Worm (Caenorhabditis elegans) whole organism, late embryonic: ENCODE results near the gene Y116A8C.29.

Source experiments
- C08G9.2 ChIP-seq: sonication (generic microtip); optimal IDR thresholded peaks from 2 replicates; lab custom pipeline; 2016; ENCODE audit warnings: mild to moderate bottlenecking, missing genetic modification characterization, moderate library complexity, missing compliant biosample characterization
- Y22D7AL.16 ChIP-seq: sonication (generic microtip); optimal IDR thresholded peaks from 2 replicates; lab custom pipeline; 2016; ENCODE audit warnings: missing genetic modification characterization, missing compliant biosample characterization
- ama-1 ChIP-seq: fragments of 150-350 bp; optimal IDR thresholded peaks from 2 replicates; lab custom pipeline; 2014
- ceh-6 ChIP-seq: fragments of 200-800 bp; sonication (Bioruptor generic); optimal IDR thresholded peaks from 2 replicates; lab custom pipeline; 2018; ENCODE audit warnings: mild to moderate bottlenecking, missing genetic modification characterization, missing compliant biosample characterization
- dve-1 ChIP-seq: sonication (generic microtip); optimal IDR thresholded peaks from 2 replicates; lab custom pipeline; 2017; ENCODE audit warnings: antibody characterized with exemption, mild to moderate bottlenecking, missing genetic modification characterization, missing compliant biosample characterization
- ets-4 ChIP-seq: sonication (generic microtip); optimal IDR thresholded peaks from 2 replicates; lab custom pipeline; 2016; ENCODE audit warnings: missing genetic modification characterization, missing compliant biosample characterization
- lin-11 ChIP-seq: fragments of 200-800 bp; sonication (Bioruptor generic); optimal IDR thresholded peaks from 2 replicates; lab custom pipeline; 2018; ENCODE audit warnings: mild to moderate bottlenecking, missing genetic modification characterization, missing compliant biosample characterization
- madf-2 ChIP-seq: sonication (generic microtip); optimal IDR thresholded peaks from 2 replicates; lab custom pipeline; 2017; ENCODE audit warnings: missing genetic modification characterization, missing compliant biosample characterization
- odd-2 ChIP-seq: sonication (generic microtip); optimal IDR thresholded peaks from 2 replicates; lab custom pipeline; 2017; ENCODE audit warnings: antibody characterized with exemption, mild to moderate bottlenecking, missing genetic modification characterization, missing compliant biosample characterization
- pqm-1 ChIP-seq: sonication (generic microtip); optimal IDR thresholded peaks from 2 replicates; lab custom pipeline; 2016; ENCODE audit warnings: missing genetic modification characterization, missing compliant biosample characterization
- sox-4 ChIP-seq: sonication (generic microtip); optimal IDR thresholded peaks from 2 replicates; lab custom pipeline; 2017; ENCODE audit warnings: mild to moderate bottlenecking, missing genetic modification characterization, inconsistent platforms, missing compliant biosample characterization
- unc-55 ChIP-seq: sonication (generic microtip); optimal IDR thresholded peaks from 2 replicates; lab custom pipeline; 2017; ENCODE audit warnings: missing biosample characterization, missing genetic modification reagents, missing genetic modification characterization
- zip-5 ChIP-seq: sonication (generic microtip); optimal IDR thresholded peaks from 2 replicates; lab custom pipeline; 2016; ENCODE audit warnings: missing genetic modification characterization, missing compliant biosample characterization

DNA sequence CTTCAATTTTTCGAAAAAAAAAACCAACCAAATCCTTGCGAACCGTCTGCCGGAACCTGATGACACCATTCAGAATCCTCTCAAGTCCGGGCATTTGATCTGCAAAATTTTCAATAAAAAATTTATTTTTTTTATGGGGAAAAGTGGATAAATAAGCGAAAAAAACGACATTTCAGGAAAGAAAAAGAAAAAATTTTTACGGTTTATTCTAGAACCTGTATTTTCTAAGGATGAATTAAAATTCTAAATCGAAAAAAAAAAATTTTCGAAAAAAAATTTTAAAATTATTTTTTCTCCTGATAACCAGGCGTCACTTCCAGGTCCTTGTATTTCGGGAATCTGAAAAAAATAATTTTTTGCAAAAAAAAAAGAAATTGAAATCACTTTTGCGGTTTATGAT, 6.3 kb downstream of the Y116A8C.29 start, which contains the start of gene bca-2:
- TF ChIP-seq unc-55 (GFP tag; lab: Kevin White, UChicago), result no peak
- TF ChIP-seq ets-4, result no peak
- no peak for TF ChIP-seq dve-1
- TF ChIP-seq lin-11 (tag; lab: Kevin White, UChicago), result no peak
- TF ChIP-seq zip-5 (tag; lab: Kevin White, UChicago), result no peak
- TF ChIP-seq pqm-1 (tag; lab: Kevin White, UChicago), result no peak
- TF ChIP-seq madf-2 (tag; lab: Kevin White, UChicago), result no peak
- TF ChIP-seq Y22D7AL.16, result no peak
- no peak for TF ChIP-seq C08G9.2
- no peak for TF ChIP-seq ceh-6 (GFP tag; lab: Kevin White, UChicago)
- TF ChIP-seq ama-1 (lab: Kevin White, UChicago), result no peak
- TF ChIP-seq sox-4 (tag; lab: Kevin White, UChicago), result no peak
- no peak for TF ChIP-seq odd-2 (tag; lab: Kevin White, UChicago)
